Worm (Caenorhabditis elegans): ENCODE results near the gene ZC196.2.

ce11 chrV:8786245-8786644 lies 47.0 kb downstream of the ZC196.2 start, which contains the start of gene sup-37:
- TF ChIP-seq efl-1 (optimal IDR thresholded peaks at IDR 0.05) (no peak), efl-1 (GFP tag; optimal IDR thresholded peaks at IDR 0.05 in 1 of 2) (no peak), snpc-4 (tag; optimal IDR thresholded peaks at IDR 0.05) (no peak), isw-1 (GFP tag; IDR thresholded peaks at IDR 0.05) (no peak), jun-1 (tag; optimal IDR thresholded peaks at IDR 0.05) (no peak), tbx-2 (tag; optimal IDR thresholded peaks at IDR 0.05) (no peak), lsy-2 (tag; optimal IDR thresholded peaks at IDR 0.05) (no peak), aly-2 (tag; optimal IDR thresholded peaks at IDR 0.05) (no peak), lin-13 (GFP tag; optimal IDR thresholded peaks at IDR 0.05) (no peak), nhr-28 (tag; optimal IDR thresholded peaks at IDR 0.05) (no peak), mab-9 (GFP tag; IDR thresholded peaks at IDR 0.05) (no peak)

Data from whole organism, L1 larva.